Worm (Caenorhabditis elegans) whole organism, young adult: ENCODE data around the gene ncx-6.

Experiments used
- B0035.1 ChIP-seq: sonication (generic microtip); optimal IDR thresholded peaks from 2 replicates; lab custom pipeline; 2016; ENCODE audit warnings: missing genetic modification characterization, mild to moderate bottlenecking, missing compliant biosample characterization, missing genotype, missing genetic modification reagents
- C17E4.6 ChIP-seq: fragments of 200-800 bp; sonication (Bioruptor generic); IDR thresholded peaks from 2 replicates; pipeline ENCODE4 v1.3.6; 2022; ENCODE audit warnings: missing genetic modification reagents, missing genetic modification characterization, missing compliant biosample characterization
- D2030.7 ChIP-seq: fragments of 200-800 bp; sonication (Bioruptor generic); IDR thresholded peaks from 2 replicates; pipeline ENCODE4 v1.3.6; 2022; ENCODE audit warnings: missing genetic modification reagents, missing genetic modification characterization, missing compliant biosample characterization
- F22D6.2 ChIP-seq: sonication (generic microtip); optimal IDR thresholded peaks from 2 replicates; lab custom pipeline; 2016; ENCODE audit warnings: mild to moderate bottlenecking, missing genetic modification characterization, missing compliant biosample characterization
- F33H1.4 ChIP-seq: fragments of 200-800 bp; sonication (Bioruptor generic); IDR thresholded peaks from 2 replicates; pipeline ENCODE4 v1.3.6; 2022; ENCODE audit warnings: missing genetic modification reagents, missing genetic modification characterization, missing compliant biosample characterization
- F52B5.7 ChIP-seq: sonication (generic microtip); optimal IDR thresholded peaks from 2 replicates; lab custom pipeline; 2016; ENCODE audit warnings: mild to moderate bottlenecking, missing genetic modification characterization, missing compliant biosample characterization
- F57C9.4 ChIP-seq: sonication (generic microtip); optimal IDR thresholded peaks from 2 replicates; lab custom pipeline; 2017; ENCODE audit warnings: mild to moderate bottlenecking, missing genetic modification characterization, missing compliant biosample characterization
- athp-1 ChIP-seq: sonication (generic microtip); optimal IDR thresholded peaks from 2 replicates; lab custom pipeline; 2017; ENCODE audit warnings: mild to moderate bottlenecking, missing genetic modification characterization, missing compliant biosample characterization
- bed-1 ChIP-seq: fragments of 200-800 bp; sonication (Bioruptor generic); IDR thresholded peaks from 2 replicates; pipeline ENCODE4 v1.3.6; 2022; ENCODE audit warnings: missing genetic modification reagents, missing genetic modification characterization, missing compliant biosample characterization
- bed-2 ChIP-seq: fragments of 200-800 bp; sonication (Bioruptor generic); IDR thresholded peaks from 2 replicates; pipeline ENCODE4 v1.3.6; 2022; ENCODE audit warnings: missing genetic modification reagents, missing genetic modification characterization, missing compliant biosample characterization
- ccch-3 ChIP-seq: fragments of 200-800 bp; sonication (Bioruptor generic); optimal IDR thresholded peaks from 2 replicates; lab custom pipeline; 2018; ENCODE audit warnings: mild to moderate bottlenecking, missing genetic modification characterization, missing compliant biosample characterization
- cebp-1 ChIP-seq, 2 experiments: fragments of 200-800 bp in 1 of 2; sonication (Bioruptor generic) in 1 of 2; sonication (generic microtip) in 1 of 2; IDR thresholded peaks in 1 of 2; optimal IDR thresholded peaks in 1 of 2; 2 replicates each; pipeline versions ENCODE4 v1.3.6 to Lab custom; 2017 to 2022; ENCODE audit warnings: missing compliant biosample characterization in 2 of 2, missing genetic modification characterization in 2 of 2, mild to moderate bottlenecking in 1 of 2, missing genetic modification reagents in 1 of 2, moderate library complexity in 1 of 2
- ceh-40 ChIP-seq: fragments of 200-800 bp; sonication (Bioruptor generic); IDR thresholded peaks from 2 replicates; pipeline ENCODE4 v1.3.6; 2022; ENCODE audit warnings: missing genetic modification characterization, missing compliant biosample characterization
- ceh-58 ChIP-seq: fragments of 200-800 bp; sonication (Bioruptor generic); IDR thresholded peaks from 2 replicates; pipeline ENCODE4 v1.3.6; 2022; ENCODE audit warnings: missing genetic modification characterization, missing compliant biosample characterization
- ceh-79 ChIP-seq: sonication (generic microtip); optimal IDR thresholded peaks from 2 replicates; lab custom pipeline; 2017; ENCODE audit warnings: mild to moderate bottlenecking, missing genetic modification characterization, missing compliant biosample characterization
- die-1 ChIP-seq: sonication (generic microtip); optimal IDR thresholded peaks from 2 replicates; lab custom pipeline; 2016; ENCODE audit warnings: missing genotype, mild to moderate bottlenecking, missing genetic modification characterization, missing compliant biosample characterization
- dpl-1 ChIP-seq: fragments of 150-350 bp; optimal IDR thresholded peaks from 2 replicates; lab custom pipeline; 2014; ENCODE audit warnings: missing biosample characterization, missing genetic modification reagents, missing genetic modification characterization
- efl-1 ChIP-seq: fragments of 150-350 bp; optimal IDR thresholded peaks from 2 replicates; lab custom pipeline; 2014; ENCODE audit warnings: missing biosample characterization, missing genetic modification reagents, missing genetic modification characterization
- egl-18 ChIP-seq: fragments of 200-800 bp; sonication (Bioruptor generic); IDR thresholded peaks from 2 replicates; pipeline ENCODE4 v1.3.6; 2022; ENCODE audit warnings: missing genetic modification reagents, missing genetic modification characterization, missing compliant biosample characterization
- egl-44 ChIP-seq: fragments of 200-800 bp; sonication (Bioruptor generic); IDR thresholded peaks from 2 replicates; pipeline ENCODE4 v1.3.6; 2022; ENCODE audit warnings: missing genetic modification reagents, missing genetic modification characterization, missing compliant biosample characterization
- egrh-3 ChIP-seq: fragments of 200-800 bp; sonication (Bioruptor generic); IDR thresholded peaks from 2 replicates; pipeline ENCODE4 v1.3.6; 2022; ENCODE audit warnings: missing genetic modification reagents, missing genetic modification characterization, missing compliant biosample characterization
- fkh-3 ChIP-seq: sonication (generic microtip); optimal IDR thresholded peaks from 2 replicates; lab custom pipeline; 2016; ENCODE audit warnings: mild to moderate bottlenecking, missing genetic modification characterization, missing compliant biosample characterization
- gei-17 ChIP-seq: fragments of 200-800 bp; sonication (Bioruptor generic); optimal IDR thresholded peaks from 2 replicates; lab custom pipeline; 2018; ENCODE audit warnings: mild to moderate bottlenecking, missing genetic modification characterization, missing compliant biosample characterization
- him-1 ChIP-seq: sonication (generic microtip); optimal IDR thresholded peaks from 2 replicates; lab custom pipeline; 2016; ENCODE audit warnings: missing genotype, missing genetic modification reagents, missing genetic modification characterization, missing compliant biosample characterization
- hsf-1 ChIP-seq: fragments of 200-800 bp; sonication (Bioruptor generic); IDR thresholded peaks from 2 replicates; pipeline ENCODE4 v1.3.6; 2022; ENCODE audit warnings: missing genetic modification reagents, missing genetic modification characterization, missing compliant biosample characterization
- let-526 ChIP-seq: fragments of 200-800 bp; sonication (Bioruptor generic); IDR thresholded peaks from 2 replicates; pipeline ENCODE4 v1.3.6; 2022; ENCODE audit warnings: missing genetic modification reagents, missing genetic modification characterization, missing compliant biosample characterization
- lin-35 ChIP-seq, 3 experiments: fragments of 150-350 bp in 2 of 3; sonication (generic microtip) in 1 of 3; optimal IDR thresholded peaks; 2 replicates each; lab custom pipeline; 2014 to 2018; ENCODE audit warnings: missing biosample characterization in 3 of 3, missing genetic modification characterization in 3 of 3, missing genetic modification reagents in 3 of 3
- lin-54 ChIP-seq: fragments of 200-800 bp; sonication (Bioruptor generic); optimal IDR thresholded peaks from 2 replicates; lab custom pipeline; 2018; ENCODE audit warnings: mild to moderate bottlenecking, missing genetic modification characterization, missing compliant biosample characterization
- madf-6 ChIP-seq: fragments of 200-800 bp; sonication (Bioruptor generic); IDR thresholded peaks from 2 replicates; pipeline ENCODE4 v1.3.6; 2022; ENCODE audit warnings: missing genetic modification reagents, missing genetic modification characterization, missing compliant biosample characterization
- mcd-1 ChIP-seq: fragments of 200-800 bp; sonication (Bioruptor generic); IDR thresholded peaks from 2 replicates; pipeline ENCODE4 v1.3.6; 2022; ENCODE audit warnings: missing genetic modification reagents, missing genetic modification characterization, missing compliant biosample characterization
- mes-4 ChIP-seq: sonication (generic microtip); optimal IDR thresholded peaks from 2 replicates; lab custom pipeline; 2016; ENCODE audit warnings: missing genotype, missing genetic modification characterization, missing compliant biosample characterization
- pha-4 ChIP-seq: fragments of 150-350 bp; sonication (generic microtip); optimal IDR thresholded peaks from 2 replicates; lab custom pipeline; 2014; ENCODE audit warnings: missing biosample characterization, missing genetic modification reagents, missing genetic modification characterization
- rcor-1 ChIP-seq: fragments of 200-800 bp; sonication (Bioruptor generic); IDR thresholded peaks from 2 replicates; pipeline ENCODE4 v1.3.6; 2022; ENCODE audit warnings: missing genetic modification reagents, missing genetic modification characterization, missing compliant biosample characterization
- sdz-38 ChIP-seq: sonication (generic microtip); optimal IDR thresholded peaks from 2 replicates; lab custom pipeline; 2016; ENCODE audit warnings: missing genotype, missing genetic modification characterization, missing compliant biosample characterization
- somi-1 ChIP-seq: fragments of 200-800 bp; sonication (Bioruptor generic); optimal IDR thresholded peaks from 2 replicates; lab custom pipeline; 2018; ENCODE audit warnings: mild to moderate bottlenecking, missing genetic modification characterization, missing compliant biosample characterization
- tlf-1 ChIP-seq: fragments of 200-800 bp; sonication (Bioruptor generic); optimal IDR thresholded peaks from 2 replicates; lab custom pipeline; 2018; ENCODE audit warnings: mild to moderate bottlenecking, missing genetic modification characterization, missing compliant biosample characterization
- xnd-1 ChIP-seq: sonication (generic microtip); optimal IDR thresholded peaks from 2 replicates; lab custom pipeline; 2016; ENCODE audit warnings: missing genotype, missing genetic modification reagents, missing genetic modification characterization, missing compliant biosample characterization
- zfh-2 ChIP-seq: fragments of 200-800 bp; sonication (Bioruptor generic); conservative IDR thresholded peaks from 2 replicates; pipeline ENCODE4 v1.3.6; 2022; ENCODE audit warnings: missing genetic modification reagents, missing genetic modification characterization, missing compliant biosample characterization
- ztf-28 ChIP-seq: fragments of 200-800 bp; sonication (Bioruptor generic); IDR thresholded peaks from 2 replicates; pipeline ENCODE4 v1.3.6; 2022; ENCODE audit warnings: missing genetic modification reagents, missing genetic modification characterization, missing compliant biosample characterization

Gene ncx-6

DNA sequence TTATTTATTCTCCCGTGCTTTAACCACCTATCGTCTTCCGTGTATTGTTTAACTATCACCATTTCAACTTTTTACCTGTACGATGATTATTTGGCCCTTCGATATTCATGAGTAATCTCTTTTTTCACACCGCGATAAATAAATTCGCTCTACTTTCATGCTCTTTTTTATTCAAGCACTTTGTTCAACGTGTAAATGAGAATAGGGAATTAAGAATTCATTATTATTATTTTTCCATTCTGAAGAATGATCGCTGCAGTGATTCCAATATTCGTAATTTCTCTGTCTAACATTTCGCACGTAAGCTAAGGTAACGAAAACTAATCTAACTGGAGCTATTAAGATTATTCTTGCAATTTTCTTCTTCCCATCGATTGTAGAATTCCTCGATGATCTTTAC is 34.9 kb upstream of the ncx-6 start, which contains the start of gene T05G5.4 (continued):
- TF ChIP-seq ccch-3 (GFP tag; lab: Kevin White, UChicago): no peak
- no peak for TF ChIP-seq xnd-1 (tag; lab: Kevin White, UChicago)
- no peak for TF ChIP-seq ztf-28
- peak; percentile 4 for TF ChIP-seq ceh-79 (tag; lab: Kevin White, UChicago)
- no peak for TF ChIP-seq somi-1 (GFP tag; lab: Kevin White, UChicago)
- peak; percentile 43; the same call in 1 of the 2 replicates for TF ChIP-seq mcd-1
- TF ChIP-seq zfh-2: no peak
- no peak for TF ChIP-seq F57C9.4 (tag; lab: Kevin White, UChicago)
- no peak for TF ChIP-seq D2030.7 (GFP tag; lab: Robert Waterston, UW)
- no peak for TF ChIP-seq bed-1 (GFP tag; lab: Robert Waterston, UW)
- no peak for TF ChIP-seq bed-2
- TF ChIP-seq hsf-1 (GFP tag; lab: Robert Waterston, UW): no peak
- TF ChIP-seq madf-6 (GFP tag; lab: Robert Waterston, UW): peak; percentile 68
- TF ChIP-seq let-526 (GFP tag; lab: Robert Waterston, UW): no peak
- TF ChIP-seq egl-44: no peak
- no peak for TF ChIP-seq fkh-3
- no peak for TF ChIP-seq F52B5.7 (tag; lab: Kevin White, UChicago)
- TF ChIP-seq athp-1: peak; percentile 15
- TF ChIP-seq ceh-58 (GFP tag; lab: Robert Waterston, UW): no peak
- no peak for TF ChIP-seq egl-18 (GFP tag; lab: Robert Waterston, UW)
- TF ChIP-seq ceh-40 (GFP tag; lab: Robert Waterston, UW): no peak
- TF ChIP-seq F22D6.2 (tag; lab: Kevin White, UChicago): no peak
- peak; percentile 39 for TF ChIP-seq tlf-1 (GFP tag; lab: Kevin White, UChicago)
- no peak for TF ChIP-seq sdz-38 (tag; lab: Kevin White, UChicago)
- no peak for TF ChIP-seq mes-4 (tag; lab: Kevin White, UChicago)
- no peak for TF ChIP-seq egrh-3 (GFP tag; lab: Robert Waterston, UW)
- peak; percentile 46; the same call in 1 of the 2 replicates for TF ChIP-seq C17E4.6
- no peak for TF ChIP-seq die-1 (tag; lab: Kevin White, UChicago)
- TF ChIP-seq pha-4 (tag; lab: Kevin White, UChicago): no peak
- peak; percentile 90 for TF ChIP-seq him-1 (tag; lab: Kevin White, UChicago)

DNA sequence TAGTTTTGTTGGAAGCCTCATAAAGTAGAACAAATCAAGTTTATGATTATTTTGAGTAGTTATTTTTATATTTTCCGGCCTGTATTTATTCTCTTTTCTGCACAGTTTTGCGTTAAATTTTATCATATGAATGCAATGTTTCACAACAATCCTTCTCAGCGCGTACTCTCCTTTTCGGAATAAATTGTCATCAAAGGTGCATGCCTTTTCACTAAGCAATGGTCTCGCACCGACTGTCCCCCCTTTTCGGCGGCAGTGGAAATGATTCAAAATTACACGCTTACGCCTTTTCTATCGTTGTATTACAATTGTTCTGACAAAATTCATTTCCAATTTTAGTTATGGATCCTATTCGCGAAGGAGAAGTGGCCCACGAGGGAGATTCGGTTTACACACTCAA is 33.4 kb upstream of the ncx-6 start, which contains the start of the genes iff-1 and cdk-1:
Gene iff-1, minus strand, starts transcription at position 61 of the 400 bp plus-strand sequence.
Gene cdk-1, plus strand, starts transcription at position 340 of the 400 bp plus-strand sequence.
- no peak for TF ChIP-seq B0035.1 (tag; lab: Kevin White, UChicago)
- TF ChIP-seq cebp-1 (GFP tag; IDR thresholded peaks at IDR 0.05; lab: Robert Waterston, UW): no peak
- TF ChIP-seq cebp-1 (tag; optimal IDR thresholded peaks at IDR 0.05; lab: Kevin White, UChicago): peak; percentile 53
- TF ChIP-seq F33H1.4: peak; percentile 44
- peak; percentile 2 for TF ChIP-seq lin-54 (GFP tag; lab: Kevin White, UChicago)
- TF ChIP-seq rcor-1 (GFP tag; lab: Robert Waterston, UW): 0 out of 2 replicates have a peak, but pooled peaks have one; percentile 24
- peak; percentile 11 for TF ChIP-seq dpl-1 (GFP tag; lab: Kevin White, UChicago)
- no peak for TF ChIP-seq gei-17 (GFP tag; lab: Kevin White, UChicago)
- peak in 1 of 3 experiments; percentile 8 for TF ChIP-seq lin-35 (GFP tag; optimal IDR thresholded peaks at IDR 0.05; lab: Kevin White, UChicago)
- TF ChIP-seq mes-4 (tag; lab: Kevin White, UChicago): no peak
- peak; percentile 24 for TF ChIP-seq efl-1 (GFP tag; lab: Kevin White, UChicago)
- TF ChIP-seq, all 124 proteins: peak for 7
